Fruit fly (Drosophila melanogaster) whole organism, embryonic: ENCODE measurements around the gene Dpy-30L1.

Source experiments
- Bdp1 ChIP-seq: fragments of 200-800 bp; sonication (Bioruptor generic); optimal IDR thresholded peaks from 3 replicates; lab custom pipeline; 2016; ENCODE audit warnings: missing biosample characterization, missing genetic modification characterization
- CG11398 ChIP-seq: fragments of 200-800 bp; sonication (Bioruptor generic); optimal IDR thresholded peaks from 2 replicates; lab custom pipeline; 2016; ENCODE audit warnings: missing biosample characterization, missing genetic modification characterization
- CG11696 ChIP-seq: fragments of 200-800 bp; sonication (Bioruptor generic); IDR thresholded peaks from 2 replicates; pipeline ENCODE4 v1.3.6; 2022; ENCODE audit warnings: missing biosample characterization, missing genetic modification characterization
- CG14014 ChIP-seq: fragments of 200-800 bp; sonication (Bioruptor generic); IDR thresholded peaks from 2 replicates; pipeline ENCODE4 v1.3.6; 2022; ENCODE audit warnings: missing biosample characterization, missing genetic modification characterization
- CG1832 ChIP-seq: fragments of 200-800 bp; sonication (Bioruptor generic); optimal IDR thresholded peaks from 2 replicates; lab custom pipeline; 2017; ENCODE audit warnings: missing biosample characterization, mild to moderate bottlenecking, missing genetic modification characterization, inconsistent platforms
- CG2875 ChIP-seq: fragments of 200-800 bp; sonication (Bioruptor generic); optimal IDR thresholded peaks from 2 replicates; lab custom pipeline; 2017; ENCODE audit warnings: missing biosample characterization, mild to moderate bottlenecking, missing genetic modification characterization, missing genetic modification reagents
- CG2889 ChIP-seq: fragments of 200-800 bp; sonication (Bioruptor generic); IDR thresholded peaks from 3 replicates; pipeline ENCODE4 v1.3.6; 2022; ENCODE audit warnings: missing biosample characterization, missing genetic modification characterization
- CG3163 ChIP-seq: fragments of 200-800 bp; sonication (Bioruptor generic); optimal IDR thresholded peaks from 3 replicates; lab custom pipeline; 2016; ENCODE audit warnings: missing biosample characterization, missing genetic modification characterization
- CG32767 ChIP-seq: fragments of 200-800 bp; sonication (Bioruptor generic); IDR thresholded peaks from 2 replicates; pipeline ENCODE4 v1.3.6; 2022; ENCODE audit warnings: missing biosample characterization, missing genetic modification characterization
- CG32772 ChIP-seq: fragments of 200-800 bp; sonication (Bioruptor generic); IDR thresholded peaks from 2 replicates; pipeline ENCODE4 v1.3.6; 2022; ENCODE audit warnings: missing biosample characterization, missing genetic modification characterization
- CG34376 ChIP-seq: fragments of 200-800 bp; sonication (Bioruptor generic); optimal IDR thresholded peaks from 2 replicates; lab custom pipeline; 2018; ENCODE audit warnings: missing biosample characterization, mild to moderate bottlenecking, missing genetic modification characterization
- CG42726 ChIP-seq: fragments of 200-800 bp; sonication (Bioruptor generic); IDR thresholded peaks from 2 replicates; pipeline ENCODE4 v1.3.6; 2022; ENCODE audit warnings: missing biosample characterization, missing genetic modification characterization; ENCODE audit not compliant: partially characterized antibody
- CG5180 ChIP-seq: fragments of 200-800 bp; sonication (Bioruptor generic); optimal IDR thresholded peaks from 3 replicates; lab custom pipeline; 2017; ENCODE audit warnings: missing biosample characterization, missing genetic modification characterization, mild to moderate bottlenecking, moderate library complexity, missing genetic modification reagents
- CG6254 ChIP-seq: fragments of 200-800 bp; sonication (Bioruptor generic); optimal IDR thresholded peaks from 3 replicates; lab custom pipeline; 2017; ENCODE audit warnings: mild to moderate bottlenecking, missing biosample characterization, missing genetic modification reagents, missing genetic modification characterization
- CG7745 ChIP-seq: fragments of 200-800 bp; sonication (Bioruptor generic); optimal IDR thresholded peaks from 2 replicates; lab custom pipeline; 2018; ENCODE audit warnings: missing biosample characterization, mild to moderate bottlenecking, missing genetic modification characterization, moderate library complexity
- CG7786 ChIP-seq: fragments of 200-800 bp; sonication (Bioruptor generic); optimal IDR thresholded peaks from 2 replicates; lab custom pipeline; 2016; ENCODE audit warnings: missing biosample characterization, missing genetic modification characterization
- CG9727 ChIP-seq: fragments of 200-800 bp; sonication (Bioruptor generic); optimal IDR thresholded peaks from 3 replicates; lab custom pipeline; 2017; ENCODE audit warnings: missing biosample characterization, mild to moderate bottlenecking, missing genetic modification characterization
- Camta ChIP-seq: fragments of 200-800 bp; sonication (Bioruptor generic); optimal IDR thresholded peaks from 2 replicates; lab custom pipeline; 2016; ENCODE audit warnings: missing biosample characterization, missing genetic modification characterization
- CoRest ChIP-seq: fragments of 200-800 bp; sonication (Bioruptor generic); optimal IDR thresholded peaks from 3 replicates; lab custom pipeline; 2018; ENCODE audit warnings: missing biosample characterization, mild to moderate bottlenecking, missing genetic modification characterization, moderate library complexity
- CrebB ChIP-seq: fragments of 200-800 bp; sonication (Bioruptor generic); optimal IDR thresholded peaks from 3 replicates; lab custom pipeline; 2018; ENCODE audit warnings: missing biosample characterization, mild to moderate bottlenecking, missing genetic modification characterization
- D ChIP-seq, 2 experiments: fragments of 200-800 bp in 1 of 2; fragments of >200 bp in 1 of 2; sonication (Bioruptor generic) in 1 of 2; optimal IDR thresholded peaks; 2 replicates in 1 of 2; 3 replicates in 1 of 2; lab custom pipeline; 2017; ENCODE audit warnings: mild to moderate bottlenecking in 1 of 2, missing biosample characterization in 1 of 2, missing genetic modification characterization in 1 of 2, missing genetic modification reagents in 1 of 2
- Dip2 ChIP-seq: fragments of 200-800 bp; sonication (Bioruptor generic); IDR thresholded peaks from 2 replicates; pipeline ENCODE4 v1.3.6; 2022; ENCODE audit warnings: missing biosample characterization, missing genetic modification characterization
- Doc3 ChIP-seq: fragments of 200-800 bp; sonication (Bioruptor generic); IDR thresholded peaks from 3 replicates; pipeline ENCODE4 v1.3.6; 2022; ENCODE audit warnings: missing biosample characterization, missing genetic modification characterization; ENCODE audit not compliant: partially characterized antibody
- Elba2 ChIP-seq: fragments of 200-800 bp; sonication (Bioruptor generic); optimal IDR thresholded peaks from 3 replicates; lab custom pipeline; 2016; ENCODE audit warnings: missing biosample characterization, missing genetic modification characterization
- Fer1 ChIP-seq: fragments of 200-800 bp; sonication (Bioruptor generic); optimal IDR thresholded peaks from 2 replicates; lab custom pipeline; 2017; ENCODE audit warnings: missing biosample characterization, mild to moderate bottlenecking, missing genetic modification characterization
- NK7.1 ChIP-seq: fragments of 200-800 bp; sonication (Bioruptor generic); optimal IDR thresholded peaks from 3 replicates; lab custom pipeline; 2016; ENCODE audit warnings: missing biosample characterization, missing genetic modification characterization
- Poxn ChIP-seq: fragments of 200-800 bp; sonication (Bioruptor generic); IDR thresholded peaks from 2 replicates; pipeline ENCODE4 v1.3.6; 2022; ENCODE audit warnings: missing biosample characterization, missing genetic modification characterization
- Trl ChIP-seq, 3 experiments: fragments of >200 bp in 2 of 3; fragments of 200-800 bp in 1 of 3; sonication (Bioruptor generic) in 1 of 3; optimal IDR thresholded peaks; 2 replicates in 1 of 3; 3 replicates in 2 of 3; lab custom pipeline; 2016 to 2017; ENCODE audit warnings: missing biosample characterization in 1 of 3, missing genetic modification characterization in 1 of 3
- bbx ChIP-seq: fragments of 200-800 bp; sonication (Bioruptor generic); IDR thresholded peaks from 2 replicates; pipeline ENCODE4 v1.3.6; 2022; ENCODE audit warnings: missing biosample characterization, missing genetic modification characterization; ENCODE audit not compliant: partially characterized antibody
- corto ChIP-seq: fragments of 200-800 bp; sonication (Bioruptor generic); optimal IDR thresholded peaks from 2 replicates; lab custom pipeline; 2016; ENCODE audit warnings: missing biosample characterization, mild to moderate bottlenecking, missing genetic modification characterization, moderate library complexity
- cwo ChIP-seq: fragments of 200-800 bp; sonication (Bioruptor generic); optimal IDR thresholded peaks from 3 replicates; lab custom pipeline; 2017; ENCODE audit warnings: missing biosample characterization, missing genetic modification characterization, mild to moderate bottlenecking, moderate library complexity, missing genetic modification reagents
- fd96Cb ChIP-seq: fragments of 200-800 bp; sonication (Bioruptor generic); optimal IDR thresholded peaks from 2 replicates; lab custom pipeline; 2018; ENCODE audit warnings: missing biosample characterization, mild to moderate bottlenecking, missing genetic modification characterization, moderate library complexity
- gt ChIP-seq: fragments of 200-800 bp; sonication (Bioruptor generic); IDR thresholded peaks from 2 replicates; pipeline ENCODE4 v1.3.6; 2022; ENCODE audit warnings: missing biosample characterization, missing genetic modification characterization
- her ChIP-seq: fragments of 200-800 bp; sonication (Bioruptor generic); optimal IDR thresholded peaks from 2 replicates; lab custom pipeline; 2016; ENCODE audit warnings: missing biosample characterization, missing genetic modification characterization
- insv ChIP-seq, 2 experiments: fragments of 200-800 bp; sonication (Bioruptor generic); optimal IDR thresholded peaks; 3 replicates each; lab custom pipeline; 2016 to 2018; ENCODE audit warnings: missing biosample characterization in 2 of 2, missing genetic modification characterization in 2 of 2
- jumu ChIP-seq: fragments of 200-800 bp; sonication (Bioruptor generic); optimal IDR thresholded peaks from 3 replicates; lab custom pipeline; 2016; ENCODE audit warnings: missing biosample characterization, missing genetic modification characterization
- kah ChIP-seq: fragments of 200-800 bp; sonication (Bioruptor generic); optimal IDR thresholded peaks from 2 replicates; lab custom pipeline; 2018; ENCODE audit warnings: missing biosample characterization, mild to moderate bottlenecking, missing genetic modification characterization
- lbe ChIP-seq: fragments of 200-800 bp; sonication (Bioruptor generic); optimal IDR thresholded peaks from 2 replicates; lab custom pipeline; 2016; ENCODE audit warnings: missing biosample characterization, mild to moderate bottlenecking, missing genetic modification characterization
- mirr ChIP-seq: fragments of 200-800 bp; sonication (Bioruptor generic); optimal IDR thresholded peaks from 3 replicates; lab custom pipeline; 2018; ENCODE audit warnings: missing biosample characterization, mild to moderate bottlenecking, missing genetic modification characterization
- nerfin-1 ChIP-seq: fragments of 200-800 bp; sonication (Bioruptor generic); optimal IDR thresholded peaks from 3 replicates; lab custom pipeline; 2019; ENCODE audit warnings: missing biosample characterization, mild to moderate bottlenecking, missing genetic modification characterization, moderate library complexity
- phol ChIP-seq: fragments of 200-800 bp; sonication (Bioruptor generic); optimal IDR thresholded peaks from 3 replicates; lab custom pipeline; 2018; ENCODE audit warnings: missing biosample characterization, mild to moderate bottlenecking, missing genetic modification characterization, moderate library complexity
- row ChIP-seq: fragments of 200-800 bp; sonication (Bioruptor generic); IDR thresholded peaks from 3 replicates; pipeline ENCODE4 v1.3.6; 2022; ENCODE audit warnings: missing biosample characterization, missing genetic modification characterization
- sens ChIP-seq: fragments of 200-800 bp; sonication (Bioruptor generic); peaks from one replicate; lab custom pipeline; 2016; ENCODE audit warnings: missing biosample characterization, missing genetic modification characterization
- so ChIP-seq: fragments of 200-800 bp; sonication (Bioruptor generic); IDR thresholded peaks from 3 replicates; pipeline ENCODE4 v1.3.6; 2022; ENCODE audit warnings: missing biosample characterization, missing genetic modification characterization
- stwl ChIP-seq: fragments of 200-800 bp; sonication (Bioruptor generic); optimal IDR thresholded peaks from 3 replicates; lab custom pipeline; 2018; ENCODE audit warnings: missing biosample characterization, mild to moderate bottlenecking, missing genetic modification characterization, moderate library complexity
- tin ChIP-seq: fragments of 200-800 bp; sonication (Bioruptor generic); optimal IDR thresholded peaks from 3 replicates; lab custom pipeline; 2016; ENCODE audit warnings: missing biosample characterization, missing genetic modification characterization
- trh ChIP-seq: fragments of 200-800 bp; sonication (Bioruptor generic); optimal IDR thresholded peaks from 2 replicates; lab custom pipeline; 2016; ENCODE audit warnings: missing biosample characterization, missing genetic modification characterization
- tup ChIP-seq: fragments of 200-800 bp; sonication (Bioruptor generic); optimal IDR thresholded peaks from 2 replicates; lab custom pipeline; 2016; ENCODE audit warnings: missing biosample characterization, mild to moderate bottlenecking, missing genetic modification characterization, moderate library complexity

The Dpy-30L1 gene

dm6 chr2L:10736993-10737756 is 4.7 kb downstream of the Dpy-30L1 start, which contains the start of the genes Vha16-5 and CG12299 (continued):
- peak; percentile 67 for TF ChIP-seq CG32767 (GFP tag; lab: Robert Waterston, UW)
- peak; percentile 81 for TF ChIP-seq Bdp1 (GFP tag; lab: Kevin White, UChicago)
- TF ChIP-seq CG3163 (GFP tag; lab: Kevin White, UChicago) = peak; percentile 77
- peak; percentile 39 for TF ChIP-seq CG2875 (GFP tag; lab: Kevin White, UChicago)
- TF ChIP-seq stwl (tag; lab: Kevin White, UChicago) = peak; percentile 54
- TF ChIP-seq so = peak; percentile 65; the same call in 1 of the 3 replicates
- TF ChIP-seq CG2889 = peak; percentile 87
- no peak for TF ChIP-seq Dip2 (GFP tag; lab: Robert Waterston, UW)
- TF ChIP-seq her = peak; percentile 87
- TF ChIP-seq cwo = no peak
- no peak for TF ChIP-seq CG6254 (GFP tag; lab: Kevin White, UChicago)
- peak; percentile 53 for TF ChIP-seq NK7.1 (GFP tag; lab: Kevin White, UChicago)
- TF ChIP-seq CoRest (tag; lab: Kevin White, UChicago) = peak; percentile 74
- TF ChIP-seq sens = peak; percentile 96
- peak; percentile 69 for TF ChIP-seq gt (GFP tag; lab: Robert Waterston, UW)
- peak; percentile 47; the same call in 1 of the 3 replicates for TF ChIP-seq Doc3 (GFP tag; lab: Robert Waterston, UW)
- TF ChIP-seq Elba2 = peak; percentile 55
- peak; percentile 89 for TF ChIP-seq bbx (GFP tag; lab: Robert Waterston, UW)
- TF ChIP-seq CG14014 = peak; percentile 80
- peak; percentile 20 for TF ChIP-seq CrebB
- peak; percentile 77 for TF ChIP-seq tup (GFP tag; lab: Kevin White, UChicago)
- peak; percentile 63 for TF ChIP-seq fd96Cb (tag; lab: Kevin White, UChicago)
- peak; percentile 50 for TF ChIP-seq trh (GFP tag; lab: Kevin White, UChicago)
- peak; percentile 86 for TF ChIP-seq CG7786
- TF ChIP-seq CG34376 (GFP tag; lab: Kevin White, UChicago) = peak; percentile 44
- TF ChIP-seq Trl (optimal IDR thresholded peaks at IDR 0.05; lab: Kevin White, UChicago) = no peak
- TF ChIP-seq Trl (GFP tag; optimal IDR thresholded peaks at IDR 0.05; lab: Kevin White, UChicago) = peak; percentile 86
- TF ChIP-seq CG9727 = peak; percentile 82
- no peak for TF ChIP-seq kah (GFP tag; lab: Kevin White, UChicago)
- TF ChIP-seq CG11696 = peak; percentile 52
- no peak for TF ChIP-seq corto (GFP tag; lab: Kevin White, UChicago)
- TF ChIP-seq phol (tag; lab: Kevin White, UChicago) = peak; percentile 94
- no peak for TF ChIP-seq CG1832
- TF ChIP-seq row (GFP tag; lab: Robert Waterston, UW) = peak; percentile 83
- no peak for TF ChIP-seq Camta (GFP tag; lab: Kevin White, UChicago)
- peak; percentile 96 for TF ChIP-seq tin (GFP tag; lab: Kevin White, UChicago)
- TF ChIP-seq CG7745 (tag; lab: Kevin White, UChicago) = no peak
- TF ChIP-seq jumu (GFP tag; lab: Kevin White, UChicago) = peak; percentile 70
- peak; percentile 79 for TF ChIP-seq CG11398 (GFP tag; lab: Kevin White, UChicago)
- TF ChIP-seq Fer1 (GFP tag; lab: Kevin White, UChicago) = peak; percentile 61
- peak; percentile 58 for TF ChIP-seq nerfin-1
- TF ChIP-seq Poxn (GFP tag; lab: Robert Waterston, UW) = peak; percentile 21; the same call in 1 of the 2 replicates
- TF ChIP-seq CG42726 (GFP tag; lab: Robert Waterston, UW) = peak; percentile 76; the same call in 1 of the 2 replicates
- no peak for TF ChIP-seq D (optimal IDR thresholded peaks at IDR 0.05; lab: Kevin White, UChicago)
- no peak for TF ChIP-seq D (GFP tag; optimal IDR thresholded peaks at IDR 0.05; lab: Kevin White, UChicago)
- peak; percentile 47 for TF ChIP-seq mirr (GFP tag; lab: Kevin White, UChicago)
- TF ChIP-seq CG32772 = peak; percentile 88
- TF ChIP-seq insv (GFP tag; optimal IDR thresholded peaks at IDR 0.05; lab: Kevin White, UChicago) = no peak
- TF ChIP-seq lbe = peak; percentile 73
- TF ChIP-seq CG5180 = no peak
